Fruit fly (Drosophila melanogaster) whole organism, wandering third instar larva: ENCODE measurements around the gene Uro.

Experiments used
- Abd-B ChIP-seq: fragments of >200 bp; optimal IDR thresholded peaks from 2 replicates; lab custom pipeline; 2017; ENCODE audit warnings: missing biosample characterization, missing genetic modification characterization
- CG32264 ChIP-seq: fragments of 200-800 bp; sonication (Bioruptor generic); optimal IDR thresholded peaks from 2 replicates; lab custom pipeline; 2016; ENCODE audit warnings: missing biosample characterization, missing genetic modification characterization
- CG9705 ChIP-seq: fragments of 200-800 bp; sonication (Bioruptor generic); optimal IDR thresholded peaks from 2 replicates; lab custom pipeline; 2018; ENCODE audit warnings: missing biosample characterization, mild to moderate bottlenecking, missing genetic modification characterization
- CrebA ChIP-seq: fragments of 200-800 bp; sonication (Bioruptor generic); optimal IDR thresholded peaks from 2 replicates; lab custom pipeline; 2016; ENCODE audit warnings: missing biosample characterization, mild to moderate bottlenecking, missing genetic modification characterization, borderline replicate concordance
- Dfd ChIP-seq: fragments of >200 bp; optimal IDR thresholded peaks from 2 replicates; lab custom pipeline; 2017; ENCODE audit warnings: missing biosample characterization, missing genetic modification characterization
- Dif ChIP-seq: fragments of 200-275, 200-300 bp; sonication (Bioruptor generic); optimal IDR thresholded peaks from 2 replicates; lab custom pipeline; 2018; ENCODE audit warnings: missing biosample characterization, missing genetic modification characterization; ENCODE audit not compliant: partially characterized antibody
- GATAd ChIP-seq: sonication (Bioruptor generic); optimal IDR thresholded peaks from 2 replicates; lab custom pipeline; 2016; ENCODE audit warnings: missing biosample characterization, missing genetic modification characterization
- HLH106 ChIP-seq: fragments of 200-800 bp; optimal IDR thresholded peaks from 3 replicates; lab custom pipeline; 2019; ENCODE audit warnings: missing biosample characterization, mild to moderate bottlenecking, missing genetic modification characterization, moderate library complexity
- Hnf4 ChIP-seq: fragments of 200-800 bp; sonication (Bioruptor generic); optimal IDR thresholded peaks from 2 replicates; lab custom pipeline; 2016; ENCODE audit warnings: missing biosample characterization, mild to moderate bottlenecking, missing genetic modification characterization
- Hr78 ChIP-seq: fragments of >200 bp; optimal IDR thresholded peaks from 2 replicates; lab custom pipeline; 2017; ENCODE audit warnings: missing biosample characterization, missing genetic modification characterization
- Hr83 ChIP-seq: fragments of 200-300 bp; sonication (Bioruptor generic); optimal IDR thresholded peaks from 2 replicates; lab custom pipeline; 2016; ENCODE audit warnings: missing biosample characterization, mild to moderate bottlenecking, missing genetic modification characterization, moderate library complexity; ENCODE audit not compliant: poor library complexity, severe bottlenecking
- Jra ChIP-seq: sonication (Bioruptor generic); optimal IDR thresholded peaks from 2 replicates; lab custom pipeline; 2016; ENCODE audit warnings: missing biosample characterization, missing genetic modification characterization
- Mio ChIP-seq: sonication (Bioruptor generic); optimal IDR thresholded peaks from 2 replicates; lab custom pipeline; 2016; ENCODE audit warnings: missing biosample characterization, missing genetic modification characterization
- Myc ChIP-seq: fragments of >200 bp; optimal IDR thresholded peaks from 2 replicates; lab custom pipeline; 2017
- N ChIP-seq: fragments of >200 bp; optimal IDR thresholded peaks from 2 replicates; lab custom pipeline; 2018; ENCODE audit warnings: missing biosample characterization, missing external identifiers, missing genetic modification characterization
- OdsH ChIP-seq: fragments of 200-800 bp; sonication (Bioruptor generic); optimal IDR thresholded peaks from 2 replicates; lab custom pipeline; 2016; ENCODE audit warnings: missing biosample characterization, mild to moderate bottlenecking, missing genetic modification characterization
- Rel ChIP-seq, 2 experiments: fragments of 200-800 bp; sonication (Bioruptor generic) in 1 of 2; optimal IDR thresholded peaks; 2 replicates in 1 of 2; 3 replicates in 1 of 2; lab custom pipeline; 2016 to 2019; ENCODE audit warnings: mild to moderate bottlenecking in 2 of 2, missing biosample characterization in 2 of 2, missing genetic modification characterization in 2 of 2, moderate library complexity in 1 of 2
- Sp1 ChIP-seq: fragments of 200-800 bp; sonication (Bioruptor generic); optimal IDR thresholded peaks from 3 replicates; lab custom pipeline; 2019; ENCODE audit warnings: missing biosample characterization, mild to moderate bottlenecking, missing genetic modification characterization, moderate library complexity
- Vsx2 ChIP-seq: fragments of 200-300, 225-300 bp; sonication (Bioruptor generic); optimal IDR thresholded peaks from 2 replicates; lab custom pipeline; 2018; ENCODE audit warnings: missing biosample characterization, missing genetic modification characterization; ENCODE audit not compliant: partially characterized antibody
- br ChIP-seq: fragments of 200-800 bp; sonication (Bioruptor generic); optimal IDR thresholded peaks from 2 replicates; lab custom pipeline; 2016; ENCODE audit warnings: missing biosample characterization, missing genetic modification characterization
- brk ChIP-seq: fragments of 200-800 bp; sonication (Bioruptor generic); optimal IDR thresholded peaks from 2 replicates; lab custom pipeline; 2016; ENCODE audit warnings: missing biosample characterization, mild to moderate bottlenecking, missing genetic modification characterization
- dl ChIP-seq, 2 experiments: fragments of 175-275, 200-275 bp in 1 of 2; fragments of 200-275 bp in 1 of 2; sonication (Bioruptor generic); optimal IDR thresholded peaks; lab custom pipeline; 2018; ENCODE audit warnings: mild to moderate bottlenecking in 2 of 2, missing biosample characterization in 2 of 2, missing genetic modification characterization in 2 of 2, moderate library complexity in 2 of 2; ENCODE audit not compliant: partially characterized antibody in 2 of 2, insufficient read depth in 1 of 2
- dmrt93B ChIP-seq: fragments of 200-800 bp; sonication (Bioruptor generic); optimal IDR thresholded peaks from 2 replicates; lab custom pipeline; 2018; ENCODE audit warnings: missing biosample characterization, mild to moderate bottlenecking, missing genetic modification characterization
- dsf ChIP-seq: sonication (Bioruptor generic); optimal IDR thresholded peaks from 2 replicates; lab custom pipeline; 2016; ENCODE audit warnings: missing biosample characterization, missing genetic modification characterization, borderline replicate concordance
- ey ChIP-seq: fragments of 200-800 bp; sonication (Bioruptor generic); optimal IDR thresholded peaks from 2 replicates; lab custom pipeline; 2016; ENCODE audit warnings: missing biosample characterization, missing genetic modification characterization
- foxo ChIP-seq, 2 experiments: fragments of 200-800 bp; sonication (Bioruptor generic); optimal IDR thresholded peaks; 2 replicates in 1 of 2; 3 replicates in 1 of 2; lab custom pipeline; 2016 to 2017; ENCODE audit warnings: missing biosample characterization in 2 of 2, missing genetic modification characterization in 2 of 2
- fru ChIP-seq: fragments of 200-800 bp; sonication (Bioruptor generic); optimal IDR thresholded peaks from 3 replicates; lab custom pipeline; 2016; ENCODE audit warnings: missing biosample characterization, mild to moderate bottlenecking, missing genetic modification characterization
- h ChIP-seq: fragments of 200-800 bp; sonication (Bioruptor generic); optimal IDR thresholded peaks from 3 replicates; lab custom pipeline; 2016; ENCODE audit warnings: missing biosample characterization, mild to moderate bottlenecking, missing genetic modification characterization
- jim ChIP-seq: fragments of 175-275, 200-325 bp; sonication (Bioruptor generic); optimal IDR thresholded peaks from 2 replicates; lab custom pipeline; 2016; ENCODE audit warnings: missing biosample characterization, mild to moderate bottlenecking, missing genetic modification characterization
- lola ChIP-seq: fragments of >200 bp; optimal IDR thresholded peaks from 2 replicates; lab custom pipeline; 2017; ENCODE audit warnings: missing biosample characterization, missing genetic modification characterization
- pan ChIP-seq: fragments of >200 bp; optimal IDR thresholded peaks from 2 replicates; lab custom pipeline; 2017
- psq ChIP-seq: fragments of 200-800 bp; sonication (Bioruptor generic); optimal IDR thresholded peaks from 3 replicates; lab custom pipeline; 2017; ENCODE audit warnings: missing biosample characterization, mild to moderate bottlenecking, missing genetic modification characterization, moderate library complexity
- rgr ChIP-seq: fragments of 200-800 bp; sonication (Bioruptor generic); optimal IDR thresholded peaks from 3 replicates; lab custom pipeline; 2016; ENCODE audit warnings: missing biosample characterization, mild to moderate bottlenecking, missing genetic modification characterization
- sage ChIP-seq: fragments of 200-800 bp; sonication (Bioruptor generic); optimal IDR thresholded peaks from 2 replicates; lab custom pipeline; 2016; ENCODE audit warnings: missing biosample characterization, mild to moderate bottlenecking, missing genetic modification characterization
- sv ChIP-seq: fragments of 200-800 bp; sonication (Bioruptor generic); optimal IDR thresholded peaks from 3 replicates; lab custom pipeline; 2016; ENCODE audit warnings: missing biosample characterization, missing genetic modification characterization
- tai ChIP-seq: sonication (Bioruptor generic); optimal IDR thresholded peaks from 2 replicates; lab custom pipeline; 2016; ENCODE audit warnings: missing biosample characterization, missing genetic modification characterization
- usp ChIP-seq: fragments of >200 bp; optimal IDR thresholded peaks from 2 replicates; lab custom pipeline; 2017; ENCODE audit warnings: missing biosample characterization, missing genetic modification characterization
- woc ChIP-seq: sonication (Bioruptor generic); optimal IDR thresholded peaks from 2 replicates; lab custom pipeline; 2016; ENCODE audit warnings: missing biosample characterization, mild to moderate bottlenecking, missing genetic modification characterization

Uro gene

dm6 chr2L:7812555-7813339 lies 32.9 kb downstream of the Uro start:
- TF ChIP-seq fru (GFP tag; lab: Kevin White, UChicago) (peak; percentile 0), brk (GFP tag; lab: Kevin White, UChicago) (no peak)

- TF ChIP-seq jim (GFP tag; lab: Kevin White, UChicago), result no peak
- no peak for TF ChIP-seq dsf (GFP tag; lab: Kevin White, UChicago)
- TF ChIP-seq CG32264 (GFP tag; lab: Kevin White, UChicago), result no peak
- TF ChIP-seq GATAd (GFP tag; lab: Kevin White, UChicago), result no peak
- TF ChIP-seq h, result peak; percentile 65
- no peak for TF ChIP-seq dl (GFP tag; optimal IDR thresholded peaks at IDR 0.05; lab: Kevin White, UChicago; ENCODE audit: insufficient read depth in 1 of 2, partially characterized antibody in 2 of 2)
- no peak for TF ChIP-seq Dif (GFP tag; lab: Kevin White, UChicago)
- no peak for TF ChIP-seq foxo (GFP tag; optimal IDR thresholded peaks at IDR 0.05; lab: Kevin White, UChicago)
- no peak for TF ChIP-seq Rel (GFP tag; optimal IDR thresholded peaks at IDR 0.05; lab: Kevin White, UChicago)
- no peak for TF ChIP-seq Rel (tag; optimal IDR thresholded peaks at IDR 0.05; lab: Kevin White, UChicago)
- TF ChIP-seq Jra (GFP tag; lab: Kevin White, UChicago), result no peak
- TF ChIP-seq Abd-B (GFP tag; lab: Kevin White, UChicago), result no peak
- TF ChIP-seq Hr78 (GFP tag; lab: Kevin White, UChicago), result no peak
- TF ChIP-seq usp (GFP tag; lab: Kevin White, UChicago), result no peak
- no peak for TF ChIP-seq HLH106 (tag; lab: Kevin White, UChicago)
- no peak for TF ChIP-seq woc (GFP tag; lab: Kevin White, UChicago)
- TF ChIP-seq sv, result peak; percentile 6
- no peak for TF ChIP-seq Hnf4 (GFP tag; lab: Kevin White, UChicago)
- TF ChIP-seq brk (GFP tag; lab: Kevin White, UChicago), result no peak
- no peak for TF ChIP-seq Sp1 (GFP tag; lab: Kevin White, UChicago)
- no peak for TF ChIP-seq pan
- no peak for TF ChIP-seq CrebA
- TF ChIP-seq OdsH, result peak; percentile 2
- TF ChIP-seq lola, result no peak
- TF ChIP-seq psq (GFP tag; lab: Kevin White, UChicago), result no peak
- TF ChIP-seq fru (GFP tag; lab: Kevin White, UChicago), result no peak
- no peak for TF ChIP-seq Vsx2 (GFP tag; lab: Kevin White, UChicago)
- TF ChIP-seq N (GFP tag; lab: Kevin White, UChicago), result no peak
- peak; percentile 19 for TF ChIP-seq sage (GFP tag; lab: Kevin White, UChicago)
- TF ChIP-seq dmrt93B, result no peak
- no peak for TF ChIP-seq ey
- TF ChIP-seq Mio (GFP tag; lab: Kevin White, UChicago), result no peak
- TF ChIP-seq rgr (GFP tag; lab: Kevin White, UChicago), result peak; percentile 20
- no peak for TF ChIP-seq br (GFP tag; lab: Kevin White, UChicago)
- TF ChIP-seq tai (GFP tag; lab: Kevin White, UChicago), result no peak
- peak; percentile 47 for TF ChIP-seq CG9705 (GFP tag; lab: Kevin White, UChicago)
- no peak for TF ChIP-seq Dfd
- no peak for TF ChIP-seq Myc (lab: Kevin White, UChicago)
- TF ChIP-seq Hr83 (GFP tag; lab: Kevin White, UChicago), result peak; percentile 88
Observed at dm6 chr2L:7813357-7813756, 33.5 kb downstream of the Uro start.

- TF ChIP-seq usp (GFP tag; lab: Kevin White, UChicago) (no peak), N (GFP tag; lab: Kevin White, UChicago) (no peak), HLH106 (tag; lab: Kevin White, UChicago) (no peak), Rel (GFP tag; optimal IDR thresholded peaks at IDR 0.05; lab: Kevin White, UChicago) (no peak), Rel (tag; optimal IDR thresholded peaks at IDR 0.05; lab: Kevin White, UChicago) (no peak), GATAd (GFP tag; lab: Kevin White, UChicago) (no peak), brk (GFP tag; lab: Kevin White, UChicago) (no peak), Dfd (no peak), OdsH (no peak), Jra (GFP tag; lab: Kevin White, UChicago) (no peak), psq (GFP tag; lab: Kevin White, UChicago) (no peak), fru (GFP tag; lab: Kevin White, UChicago) (no peak), Vsx2 (GFP tag; lab: Kevin White, UChicago) (no peak), Sp1 (GFP tag; lab: Kevin White, UChicago) (no peak), Hnf4 (GFP tag; lab: Kevin White, UChicago) (no peak), sv (no peak), Abd-B (GFP tag; lab: Kevin White, UChicago) (no peak), Mio (GFP tag; lab: Kevin White, UChicago) (no peak), h (no peak)
- TF ChIP-seq, all 38 proteins: peak for 0
Observed at dm6 chr2L:7820408-7820807, 40.5 kb downstream of the Uro start.
